Fruit fly (Drosophila melanogaster) whole organism, embryonic: ENCODE data around the gene TMEM216.

Source experiments
- CG10321 ChIP-seq: fragments of 200-800 bp; sonication (Bioruptor generic); IDR thresholded peaks from 2 replicates; pipeline ENCODE4 v1.3.6; 2022; ENCODE audit warnings: missing biosample characterization, missing genetic modification characterization
- CG11504 ChIP-seq: fragments of 200-800 bp; sonication (Bioruptor generic); optimal IDR thresholded peaks from 3 replicates; lab custom pipeline; 2019; ENCODE audit warnings: missing biosample characterization, mild to moderate bottlenecking, missing genetic modification characterization, moderate library complexity
- CG32772 ChIP-seq: fragments of 200-800 bp; sonication (Bioruptor generic); IDR thresholded peaks from 2 replicates; pipeline ENCODE4 v1.3.6; 2022; ENCODE audit warnings: missing biosample characterization, missing genetic modification characterization
- Myb ChIP-seq: fragments of 200-800 bp; sonication (Bioruptor generic); optimal IDR thresholded peaks from 2 replicates; lab custom pipeline; 2016; ENCODE audit warnings: missing biosample characterization, missing genetic modification characterization
- NC2α ChIP-seq: fragments of 200-800 bp; sonication (Bioruptor generic); optimal IDR thresholded peaks from 2 replicates; lab custom pipeline; 2016; ENCODE audit warnings: missing biosample characterization, missing genetic modification characterization
- dimm ChIP-seq: fragments of 200-800 bp; sonication (Bioruptor generic); IDR thresholded peaks from 2 replicates; pipeline ENCODE4 v1.3.6; 2022; ENCODE audit warnings: missing biosample characterization, missing genetic modification characterization
- zf30C ChIP-seq: fragments of 200-800 bp; sonication (Bioruptor generic); optimal IDR thresholded peaks from 3 replicates; lab custom pipeline; 2018; ENCODE audit warnings: missing biosample characterization, mild to moderate bottlenecking, missing genetic modification characterization

DNA sequence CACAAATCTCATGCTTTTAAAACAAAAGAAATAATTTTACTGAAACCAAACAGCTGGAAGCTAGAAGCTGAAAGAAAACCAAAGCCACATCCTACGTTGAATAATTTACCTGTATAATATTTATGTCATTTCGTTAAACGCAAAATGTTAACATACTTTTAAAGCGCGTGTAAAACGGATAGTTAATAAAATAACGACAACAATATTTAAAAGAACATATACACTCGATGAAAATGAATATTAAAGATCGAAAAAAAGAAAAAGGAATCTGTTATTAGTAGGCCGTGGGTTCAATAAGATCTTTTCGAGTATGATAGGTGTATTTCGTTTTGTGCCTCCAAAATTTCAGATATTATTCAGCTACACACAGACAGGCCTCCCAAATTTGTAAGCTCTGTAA is 5.0 kb downstream of the TMEM216 start, which contains the start of gene CG8136:
- no peak for TF ChIP-seq CG10321 (GFP tag; lab: Robert Waterston, UW)
- no peak for TF ChIP-seq dimm (GFP tag; lab: Robert Waterston, UW)
- no peak for TF ChIP-seq NC2α
- no peak for TF ChIP-seq CG11504
- no peak for TF ChIP-seq zf30C (GFP tag; lab: Kevin White, UChicago)
- TF ChIP-seq CG32772 (GFP tag; lab: Robert Waterston, UW) = no peak
- TF ChIP-seq Myb (GFP tag; lab: Kevin White, UChicago) = no peak
